Fruit fly (Drosophila melanogaster): ENCODE results near the gene mIF2.

The mIF2 gene

dm6 chr3R:28590462-28590861 lies 45.8 kb upstream of the mIF2 start (continued):
- TF ChIP-seq CG8089 (GFP tag; optimal IDR thresholded peaks at IDR 0.05): peak; percentile 2
- TF ChIP-seq CG14965 (GFP tag; optimal IDR thresholded peaks at IDR 0.05; ENCODE audit: borderline replicate concordance): no peak
- no peak for TF ChIP-seq CG2120 (GFP tag; optimal IDR thresholded peaks at IDR 0.05)
- TF ChIP-seq sc (optimal IDR thresholded peaks at IDR 0.05): no peak
- peak; percentile 15 for TF ChIP-seq sc (GFP tag; optimal IDR thresholded peaks at IDR 0.05)
- peak; percentile 28 for TF ChIP-seq Fer3 (tag; optimal IDR thresholded peaks at IDR 0.05)
- peak; percentile 4 for TF ChIP-seq CG17829 (tag; optimal IDR thresholded peaks at IDR 0.05)
- TF ChIP-seq pan (optimal IDR thresholded peaks at IDR 0.05): no peak
- no peak for TF ChIP-seq pan (GFP tag; optimal IDR thresholded peaks at IDR 0.05 in 1 of 2, IDR thresholded peaks at IDR 0.05 in 1 of 2)
- no peak for TF ChIP-seq CG30431 (GFP tag; optimal IDR thresholded peaks at IDR 0.05)
- TF ChIP-seq B-H1 (GFP tag; IDR thresholded peaks at IDR 0.05): peak; percentile 19; the same call in 1 of the 3 replicates
- no peak for TF ChIP-seq Taf1 (GFP tag; IDR thresholded peaks at IDR 0.05)
- TF ChIP-seq CG9817 (tag; optimal IDR thresholded peaks at IDR 0.05): no peak
- no peak for TF ChIP-seq Scr (GFP tag; IDR thresholded peaks at IDR 0.05; ENCODE audit: partially characterized antibody)
- TF ChIP-seq Deaf1 (tag; optimal IDR thresholded peaks at IDR 0.05): peak; percentile 31
- no peak for TF ChIP-seq CG4282 (GFP tag; optimal IDR thresholded peaks at IDR 0.05)
- TF ChIP-seq tap (tag; optimal IDR thresholded peaks at IDR 0.05): no peak
- no peak for TF ChIP-seq CHES-1-like (GFP tag; optimal IDR thresholded peaks at IDR 0.05)
- TF ChIP-seq CG8765 (GFP tag; IDR thresholded peaks at IDR 0.05): no peak
- TF ChIP-seq scrt (GFP tag; optimal IDR thresholded peaks at IDR 0.05): peak; percentile 20
- peak; percentile 46; the same call in 1 of the 2 replicates for TF ChIP-seq vvl (GFP tag; IDR thresholded peaks at IDR 0.05)
- peak; percentile 47 for TF ChIP-seq dmrt11E (tag; optimal IDR thresholded peaks at IDR 0.05)
- peak; percentile 41 for TF ChIP-seq CG7271 (tag; optimal IDR thresholded peaks at IDR 0.05)
- peak; percentile 40 for TF ChIP-seq CG7556 (GFP tag; optimal IDR thresholded peaks at IDR 0.05)
- TF ChIP-seq salm (tag; optimal IDR thresholded peaks at IDR 0.05): peak; percentile 58
- peak; percentile 57 for TF ChIP-seq CG31365 (tag; optimal IDR thresholded peaks at IDR 0.05)
- TF ChIP-seq Xrp1 (GFP tag; IDR thresholded peaks at IDR 0.05): peak; percentile 68
- TF ChIP-seq Camta (GFP tag; optimal IDR thresholded peaks at IDR 0.05): peak; percentile 12
- TF ChIP-seq gce (GFP tag; IDR thresholded peaks at IDR 0.05): peak; percentile 57; the same call in 2 of the 3 replicates
- TF ChIP-seq CG17912 (GFP tag; optimal IDR thresholded peaks at IDR 0.05): peak; percentile 13
- peak; percentile 31 for TF ChIP-seq Hey (tag; optimal IDR thresholded peaks at IDR 0.05)
- peak; percentile 43 for TF ChIP-seq CG10543 (GFP tag; optimal IDR thresholded peaks at IDR 0.05)
- no peak for TF ChIP-seq br (optimal IDR thresholded peaks at IDR 0.05)
- peak; percentile 19 for TF ChIP-seq CG17568 (GFP tag; optimal IDR thresholded peaks at IDR 0.05)
- no peak for TF ChIP-seq CG6175 (GFP tag; IDR thresholded peaks at IDR 0.05)
- peak; percentile 7 for TF ChIP-seq CG9727 (GFP tag; optimal IDR thresholded peaks at IDR 0.05)
- TF ChIP-seq Asciz (GFP tag; optimal IDR thresholded peaks at IDR 0.05): peak; percentile 71
- TF ChIP-seq CrebB (tag; optimal IDR thresholded peaks at IDR 0.05): peak; percentile 57
- 0 out of 3 replicates have a peak, but pooled peaks have one; percentile 31 for TF ChIP-seq CG11456 (GFP tag; IDR thresholded peaks at IDR 0.05)
- peak; percentile 33 for TF ChIP-seq CG7839 (tag; optimal IDR thresholded peaks at IDR 0.05)
- peak; percentile 86 for TF ChIP-seq ATbp (GFP tag; optimal IDR thresholded peaks at IDR 0.05)
- TF ChIP-seq D19A (tag; optimal IDR thresholded peaks at IDR 0.05): peak; percentile 17

Data from whole organism, embryonic.